Worm (Caenorhabditis elegans): ENCODE data around the gene srt-36.

- TF ChIP-seq ztf-11 (tag; optimal IDR thresholded peaks at IDR 0.05) (no peak), unc-130 (GFP tag; optimal IDR thresholded peaks at IDR 0.05) (no peak), dpl-1 (GFP tag; optimal IDR thresholded peaks at IDR 0.05) (no peak), pha-4 (GFP tag; IDR thresholded peaks at IDR 0.05) (no peak), pha-4 (tag; optimal IDR thresholded peaks at IDR 0.05) (no peak), set-16 (GFP tag; IDR thresholded peaks at IDR 0.05) (no peak), spr-1 (tag; optimal IDR thresholded peaks at IDR 0.05) (no peak), mep-1 (tag; optimal IDR thresholded peaks at IDR 0.05) (no peak), nhr-6 (tag; optimal IDR thresholded peaks at IDR 0.05) (no peak), ama-1 (optimal IDR thresholded peaks at IDR 0.05) (no peak), nhr-77 (tag; optimal IDR thresholded peaks at IDR 0.05) (no peak)
These were observed 49.8 kb downstream of the srt-36 start for ce11 chrV:4218268-4218667.
